Fruit fly (Drosophila melanogaster) Kc167 (cell line): ENCODE results near the gene Ranbp21.

Source experiments
- Myc ChIP-seq: fragments of >200 bp; optimal IDR thresholded peaks from 2 replicates; lab custom pipeline; 2017; ENCODE audit warnings: missing external identifiers
- Sin3A ChIP-seq: fragments of >200 bp; optimal IDR thresholded peaks from 2 replicates; lab custom pipeline; 2018; ENCODE audit warnings: missing external identifiers
- h ChIP-seq: fragments of >200 bp; optimal IDR thresholded peaks from 3 replicates; lab custom pipeline; 2018; ENCODE audit warnings: missing external identifiers
- insv ChIP-seq: fragments of >200 bp; optimal IDR thresholded peaks from 3 replicates; lab custom pipeline; 2018; ENCODE audit warnings: missing external identifiers
- psq ChIP-seq: fragments of >200 bp; optimal IDR thresholded peaks from 2 replicates; lab custom pipeline; 2017; ENCODE audit warnings: missing external identifiers
- ttk ChIP-seq: sonication (Bioruptor generic); optimal IDR thresholded peaks from 2 replicates; lab custom pipeline; 2017; ENCODE audit warnings: missing external identifiers

The Ranbp21 gene

dm6 chrX:19651757-19652419, at the start of gene Ranbp21, which contains the start of gene Elys:
Gene Ranbp21, minus strand, starts transcription at chrX:19652269.
Gene Elys, plus strand, starts transcription at chrX:19652305.
- TF ChIP-seq Sin3A (no peak), ttk (lab: Kevin White, UChicago) (no peak), psq (no peak), insv (lab: Kevin White, UChicago) (no peak), h (no peak), Myc (no peak)

dm6 chrX:19701611-19702010, 49.5 kb upstream of the Ranbp21 start, which contains the start of gene Tcs4:
Gene Tcs4, minus strand, starts transcription at chrX:19701755.
- TF ChIP-seq Myc (no peak), Sin3A (no peak), psq (no peak), insv (lab: Kevin White, UChicago) (no peak), ttk (lab: Kevin White, UChicago) (no peak), h (no peak)

dm6 chrX:19697255-19697877, 45.3 kb upstream of the Ranbp21 start:
- TF ChIP-seq psq = no peak

dm6 chrX:19696845-19697244, 44.8 kb upstream of the Ranbp21 start, which contains the start of gene Cdc42:
Gene Cdc42, plus strand, starts transcription at chrX:19697091.
- TF ChIP-seq Myc = no peak
- TF ChIP-seq Sin3A = no peak
- TF ChIP-seq psq = no peak
- TF ChIP-seq ttk (lab: Kevin White, UChicago) = no peak
- TF ChIP-seq insv (lab: Kevin White, UChicago) = no peak
- no peak for TF ChIP-seq h

dm6 chrX:19694792-19695558, 42.9 kb upstream of the Ranbp21 start, which contains the start of gene CG14229:
Gene CG14229, minus strand, starts transcription at chrX:19695250.
- TF ChIP-seq Sin3A (no peak), insv (lab: Kevin White, UChicago) (no peak), ttk (lab: Kevin White, UChicago) (no peak), Myc (no peak), h (no peak)

DNA sequence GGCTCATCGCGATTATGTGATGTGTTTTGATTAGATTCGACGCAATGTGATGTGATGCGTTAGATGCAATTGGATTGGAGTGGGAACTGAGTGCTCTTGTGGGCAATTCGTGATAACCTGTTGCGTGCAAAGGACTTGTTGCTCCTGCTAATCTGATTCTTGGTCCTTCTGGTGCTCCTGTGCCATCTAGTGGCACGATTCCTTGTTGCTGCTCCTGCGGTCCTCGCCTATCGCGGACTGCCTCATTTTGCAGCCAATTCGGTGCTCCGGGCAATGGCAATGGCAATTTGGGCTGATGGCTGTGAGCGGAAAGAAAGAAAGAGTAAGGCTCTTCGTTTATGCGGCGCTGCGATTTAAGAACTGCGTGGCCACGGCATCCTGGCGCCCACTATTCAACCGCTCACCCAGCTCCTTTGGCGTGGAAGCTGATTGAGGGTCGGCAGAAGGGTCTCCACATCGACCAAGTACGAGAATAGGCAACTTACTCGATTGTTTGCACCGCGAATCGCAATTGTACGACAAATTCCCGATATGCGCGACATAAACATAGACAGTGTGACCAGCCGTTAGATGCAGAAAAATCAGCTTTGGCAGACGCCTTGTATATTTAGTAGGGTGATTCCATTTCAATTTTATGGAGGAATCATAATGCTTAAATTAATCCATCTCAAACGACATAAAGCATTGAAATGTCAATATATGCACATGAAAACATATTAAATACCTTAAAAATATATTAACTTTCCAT, 41.1 kb upstream of the Ranbp21 start, which contains the start of gene Mer:
Gene Mer (minus strand): TSS at position 550 of the 748 bp plus-strand sequence.
- TF ChIP-seq insv (lab: Kevin White, UChicago) (peak; percentile 31), Myc (no peak)

dm6 chrX:19690050-19690449, 38.0 kb upstream of the Ranbp21 start:
- TF ChIP-seq Sin3A = no peak
- TF ChIP-seq Myc = no peak
- no peak for TF ChIP-seq insv (lab: Kevin White, UChicago)
- no peak for TF ChIP-seq psq
- TF ChIP-seq h = no peak
- TF ChIP-seq ttk (lab: Kevin White, UChicago) = no peak

DNA sequence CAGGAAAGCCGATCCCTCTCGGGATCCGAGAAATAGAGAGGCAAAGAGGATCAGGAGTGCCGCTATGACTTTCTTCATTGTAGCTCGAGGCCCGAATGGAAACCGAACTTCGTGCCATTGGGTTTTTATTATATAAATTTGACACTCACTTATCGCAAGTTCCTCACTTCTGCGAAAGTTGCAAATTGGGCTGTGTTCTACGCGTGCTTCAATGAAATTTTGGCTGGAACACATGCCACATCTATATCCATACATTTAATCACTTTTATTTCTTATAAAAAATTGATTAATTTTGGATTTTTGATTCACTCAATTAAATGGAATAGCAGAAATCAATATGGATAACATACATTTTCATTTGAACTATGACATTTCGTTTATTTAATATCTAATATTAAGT, 36.8 kb upstream of the Ranbp21 start, which contains the start of gene CG14227:
Gene CG14227 (minus strand): TSS at position 101 of the 400 bp plus-strand sequence.
- TF ChIP-seq psq (no peak), Sin3A (no peak), ttk (lab: Kevin White, UChicago) (no peak), h (no peak), insv (lab: Kevin White, UChicago) (no peak), Myc (no peak)

dm6 chrX:19684048-19684447, 32.0 kb upstream of the Ranbp21 start:
- TF ChIP-seq h = no peak
- TF ChIP-seq psq = no peak
- TF ChIP-seq Sin3A = no peak
- TF ChIP-seq ttk (lab: Kevin White, UChicago) = no peak
- no peak for TF ChIP-seq Myc
- no peak for TF ChIP-seq insv (lab: Kevin White, UChicago)

DNA sequence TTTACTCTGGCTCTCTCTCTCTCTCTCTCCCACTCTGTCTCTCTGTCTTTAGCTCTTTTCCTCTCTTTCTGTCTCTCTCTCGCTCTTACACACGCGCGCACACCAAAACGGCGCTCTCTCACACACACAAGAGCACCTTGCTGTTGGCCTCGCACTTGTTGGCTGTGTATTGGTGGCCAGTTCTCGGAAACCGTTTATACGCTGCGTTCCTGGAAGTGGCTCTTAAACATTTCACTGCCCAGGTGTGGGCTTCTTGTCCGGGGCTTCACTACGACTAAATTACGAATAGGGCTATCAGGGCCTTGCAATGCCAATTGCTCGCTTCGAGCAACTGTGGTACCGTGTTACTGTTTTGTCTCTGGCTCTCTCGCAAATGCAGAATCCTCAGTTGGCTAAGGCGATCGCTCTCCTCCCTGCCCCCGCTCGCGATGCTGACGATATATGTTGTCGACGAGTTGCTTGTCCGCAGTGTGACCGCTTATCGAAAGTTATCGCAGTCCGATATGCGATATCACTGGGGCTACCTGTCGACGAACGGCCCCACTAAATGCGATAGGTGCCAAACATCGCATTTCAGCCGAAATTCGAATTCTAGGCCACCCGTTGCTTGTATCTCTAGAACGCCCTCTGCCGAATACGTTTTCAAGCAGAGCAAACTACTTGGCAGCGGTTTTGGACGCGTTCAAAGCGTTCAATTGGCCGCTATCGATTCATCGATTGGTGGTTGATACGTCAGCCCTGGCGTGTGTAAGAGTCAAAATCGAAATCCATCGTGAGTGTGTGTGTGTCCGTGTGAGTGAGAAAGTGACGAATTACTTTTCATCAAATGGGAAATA, 31.2 kb upstream of the Ranbp21 start, which contains the start of the genes dome and Ubqn:
Gene dome (minus strand): TSS at position 479 of the 836 bp plus-strand sequence.
Gene Ubqn (plus strand): TSS at position 769 of the 836 bp plus-strand sequence.
- TF ChIP-seq Myc (no peak), Sin3A (no peak), insv (lab: Kevin White, UChicago) (no peak), h (no peak), psq (no peak), ttk (lab: Kevin White, UChicago) (no peak)

dm6 chrX:19679207-19679606, 27.1 kb upstream of the Ranbp21 start:
- TF ChIP-seq insv (lab: Kevin White, UChicago) = no peak
- TF ChIP-seq Sin3A = no peak
- no peak for TF ChIP-seq Myc
- TF ChIP-seq psq = no peak
- no peak for TF ChIP-seq h
- no peak for TF ChIP-seq ttk (lab: Kevin White, UChicago)
